Worm (Caenorhabditis elegans) whole organism, L3 larva: Measurements from ENCODE around the gene metl-5.

Experiments
- R02D3.7 ChIP-seq: fragments of 150-350 bp; optimal IDR thresholded peaks from 2 replicates; lab custom pipeline; 2014; ENCODE audit warnings: missing biosample characterization, missing genetic modification characterization
- ZK546.5 ChIP-seq: sonication (generic microtip); optimal IDR thresholded peaks from 2 replicates; lab custom pipeline; 2017; ENCODE audit warnings: missing biosample characterization, missing genetic modification characterization
- aly-2 ChIP-seq: fragments of 150-350 bp; optimal IDR thresholded peaks from 2 replicates; lab custom pipeline; 2014; ENCODE audit warnings: missing biosample characterization, missing genetic modification characterization
- ama-1 ChIP-seq: fragments of 150-350 bp; optimal IDR thresholded peaks from 2 replicates; lab custom pipeline; 2018
- ceh-28 ChIP-seq: fragments of 150-350 bp; optimal IDR thresholded peaks from 2 replicates; lab custom pipeline; 2014; ENCODE audit warnings: missing biosample characterization, missing genetic modification reagents, missing genetic modification characterization
- ceh-82 ChIP-seq: fragments of 150-350 bp; optimal IDR thresholded peaks from 2 replicates; lab custom pipeline; 2014; ENCODE audit warnings: missing biosample characterization, missing genetic modification characterization
- ceh-9 ChIP-seq: sonication (generic microtip); optimal IDR thresholded peaks from 2 replicates; lab custom pipeline; 2018; ENCODE audit warnings: missing biosample characterization, missing genetic modification characterization
- daf-12 ChIP-seq: fragments of 150-350 bp; optimal IDR thresholded peaks from 2 replicates; lab custom pipeline; 2014; ENCODE audit warnings: missing biosample characterization, missing genetic modification reagents, missing genetic modification characterization
- egl-27 ChIP-seq: sonication (generic microtip); optimal IDR thresholded peaks from 4 replicates; lab custom pipeline; 2017; ENCODE audit warnings: missing biosample characterization, missing genetic modification reagents, missing genetic modification characterization
- egl-5 ChIP-seq: fragments of 150-350 bp; optimal IDR thresholded peaks from 2 replicates; lab custom pipeline; 2017; ENCODE audit warnings: missing biosample characterization, missing genetic modification reagents, missing genetic modification characterization, inconsistent platforms
- elt-1 ChIP-seq: fragments of 150-350 bp; optimal IDR thresholded peaks from 2 replicates; lab custom pipeline; 2014; ENCODE audit warnings: missing biosample characterization, missing genetic modification characterization
- elt-2 ChIP-seq: sonication (generic microtip); optimal IDR thresholded peaks from 2 replicates; lab custom pipeline; 2016; ENCODE audit warnings: missing genetic modification reagents, mild to moderate bottlenecking, missing genetic modification characterization, missing compliant biosample characterization
- elt-3 ChIP-seq, 3 experiments: fragments of 150-350 bp in 1 of 3; sonication (generic microtip) in 2 of 3; optimal IDR thresholded peaks; 2 replicates in 2 of 3; 4 replicates in 1 of 3; lab custom pipeline; 2014 to 2017; ENCODE audit warnings: missing biosample characterization in 3 of 3, missing genetic modification characterization in 3 of 3
- eor-1 ChIP-seq, 2 experiments: fragments of 150-350 bp; optimal IDR thresholded peaks; 2 replicates each; lab custom pipeline; 2014 to 2018; ENCODE audit warnings: missing biosample characterization in 2 of 2, missing genetic modification characterization in 2 of 2
- fkh-10 ChIP-seq: sonication (generic microtip); optimal IDR thresholded peaks from 2 replicates; lab custom pipeline; 2017; ENCODE audit warnings: missing biosample characterization, missing genetic modification reagents, missing genetic modification characterization
- fkh-2 ChIP-seq: fragments of 150-350 bp; optimal IDR thresholded peaks from 2 replicates; lab custom pipeline; 2014; ENCODE audit warnings: missing biosample characterization, missing genetic modification reagents, missing genetic modification characterization
- fos-1 ChIP-seq: fragments of 150-350 bp; optimal IDR thresholded peaks from 2 replicates; lab custom pipeline; 2014; ENCODE audit warnings: missing biosample characterization, missing genetic modification characterization
- hmg-11 ChIP-seq: sonication (generic microtip); optimal IDR thresholded peaks from 2 replicates; lab custom pipeline; 2016; ENCODE audit warnings: missing genetic modification characterization, missing compliant biosample characterization
- jun-1 ChIP-seq: fragments of 150-350 bp; optimal IDR thresholded peaks from 2 replicates; lab custom pipeline; 2014; ENCODE audit warnings: missing biosample characterization, missing genetic modification reagents, missing genetic modification characterization
- lin-15B ChIP-seq: fragments of 150-350 bp; optimal IDR thresholded peaks from 2 replicates; lab custom pipeline; 2014; ENCODE audit warnings: missing biosample characterization, missing genetic modification characterization
- lin-39 ChIP-seq: fragments of 150-350 bp; optimal IDR thresholded peaks from 2 replicates; lab custom pipeline; 2018; ENCODE audit warnings: missing biosample characterization, missing genetic modification reagents, missing genetic modification characterization
- lsy-12 ChIP-seq: sonication (generic microtip); optimal IDR thresholded peaks from 2 replicates; lab custom pipeline; 2016; ENCODE audit warnings: mild to moderate bottlenecking, missing genetic modification characterization, missing compliant biosample characterization
- mml-1 ChIP-seq: fragments of 150-350 bp; sonication (generic microtip); optimal IDR thresholded peaks from 3 replicates; lab custom pipeline; 2014; ENCODE audit warnings: missing biosample characterization, missing genetic modification characterization
- nfya-1 ChIP-seq: sonication (generic microtip); optimal IDR thresholded peaks from 2 replicates; lab custom pipeline; 2017; ENCODE audit warnings: missing genetic modification characterization, mild to moderate bottlenecking, missing compliant biosample characterization, antibody characterized with exemption, moderate library complexity; ENCODE audit not compliant: insufficient read depth
- nhr-11 ChIP-seq: fragments of 150-350 bp; optimal IDR thresholded peaks from 2 replicates; lab custom pipeline; 2014; ENCODE audit warnings: missing biosample characterization, missing genetic modification characterization
- nhr-12 ChIP-seq: fragments of 150-350 bp; optimal IDR thresholded peaks from 2 replicates; lab custom pipeline; 2014; ENCODE audit warnings: missing biosample characterization, missing genetic modification characterization
- nhr-23 ChIP-seq: fragments of 150-350 bp; optimal IDR thresholded peaks from 2 replicates; lab custom pipeline; 2014; ENCODE audit warnings: missing biosample characterization, missing genetic modification reagents, missing genetic modification characterization
- nhr-25 ChIP-seq: sonication (generic microtip); optimal IDR thresholded peaks from 2 replicates; lab custom pipeline; 2017; ENCODE audit warnings: missing biosample characterization, missing genetic modification characterization
- nhr-28 ChIP-seq: fragments of 150-350 bp; optimal IDR thresholded peaks from 2 replicates; lab custom pipeline; 2014; ENCODE audit warnings: missing biosample characterization, missing genetic modification characterization
- nhr-43 ChIP-seq: sonication (generic microtip); optimal IDR thresholded peaks from 2 replicates; lab custom pipeline; 2016; ENCODE audit warnings: mild to moderate bottlenecking, missing genetic modification characterization, missing compliant biosample characterization; ENCODE audit not compliant: poor library complexity, severe bottlenecking
- nhr-67 ChIP-seq: fragments of 150-350 bp; optimal IDR thresholded peaks from 2 replicates; lab custom pipeline; 2014; ENCODE audit warnings: missing biosample characterization, missing genetic modification characterization
- nhr-76 ChIP-seq: fragments of 150-350 bp; sonication (generic microtip); optimal IDR thresholded peaks from 5 replicates; lab custom pipeline; 2014; ENCODE audit warnings: missing biosample characterization, missing genetic modification characterization
- nhr-77 ChIP-seq: fragments of 150-350 bp; optimal IDR thresholded peaks from 2 replicates; lab custom pipeline; 2014; ENCODE audit warnings: missing biosample characterization, missing genetic modification characterization
- pha-4 ChIP-seq: fragments of 150-350 bp; optimal IDR thresholded peaks from 2 replicates; lab custom pipeline; 2014; ENCODE audit warnings: missing biosample characterization, missing genetic modification reagents, missing genetic modification characterization
- pqm-1 ChIP-seq: fragments of 150-350 bp; optimal IDR thresholded peaks from 2 replicates; lab custom pipeline; 2017; ENCODE audit warnings: missing biosample characterization, missing genetic modification characterization, inconsistent platforms
- sea-2 ChIP-seq: fragments of 150-350 bp; sonication (generic microtip); optimal IDR thresholded peaks from 4 replicates; lab custom pipeline; 2014; ENCODE audit warnings: missing biosample characterization, missing genetic modification reagents, missing genetic modification characterization
- skn-1 ChIP-seq: fragments of 150-350 bp; optimal IDR thresholded peaks from 2 replicates; lab custom pipeline; 2014; ENCODE audit warnings: missing biosample characterization, missing genetic modification characterization
- snpc-4 ChIP-seq: fragments of 150-350 bp; optimal IDR thresholded peaks from 2 replicates; lab custom pipeline; 2014; ENCODE audit warnings: missing biosample characterization, missing genetic modification characterization
- tbx-2 ChIP-seq: sonication (generic microtip); optimal IDR thresholded peaks from 2 replicates; lab custom pipeline; 2016; ENCODE audit warnings: mild to moderate bottlenecking, missing genetic modification characterization, missing compliant biosample characterization
- unc-62 ChIP-seq: fragments of 150-350 bp; sonication (generic microtip); optimal IDR thresholded peaks from 4 replicates; lab custom pipeline; 2014; ENCODE audit warnings: missing biosample characterization, missing genetic modification reagents, missing genetic modification characterization
- zag-1 ChIP-seq: fragments of 150-350 bp; optimal IDR thresholded peaks from 2 replicates; lab custom pipeline; 2014; ENCODE audit warnings: missing biosample characterization, missing genetic modification characterization
- ztf-11 ChIP-seq: fragments of 150-350 bp; optimal IDR thresholded peaks from 2 replicates; lab custom pipeline; 2014; ENCODE audit warnings: missing biosample characterization, missing genetic modification characterization
- ztf-4 ChIP-seq: fragments of 150-350 bp; optimal IDR thresholded peaks from 2 replicates; lab custom pipeline; 2014; ENCODE audit warnings: missing biosample characterization, missing genetic modification characterization

Gene metl-5

DNA sequence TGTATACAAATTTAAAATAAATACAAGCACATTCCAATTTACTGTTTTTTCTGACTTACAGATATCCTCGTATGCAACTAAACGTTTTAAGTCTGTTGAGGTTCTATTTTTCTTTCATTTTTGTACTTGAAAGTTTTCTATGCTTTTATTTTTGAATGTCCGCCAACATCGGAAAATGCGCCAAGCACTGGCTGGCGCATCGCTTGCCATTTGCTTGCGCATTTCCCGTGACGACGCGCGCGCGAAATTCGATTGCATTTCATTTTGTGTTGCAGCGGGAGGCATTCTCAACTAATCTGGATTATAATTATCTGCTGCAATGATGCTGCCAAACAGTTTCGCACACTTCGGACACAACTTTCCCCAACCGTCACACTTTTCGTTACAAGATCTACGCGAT lies 45.8 kb upstream of the metl-5 start, which contains the start of gene fbxl-2:
Gene fbxl-2 (plus strand): TSS at position 278 of the 400 bp plus-strand sequence.
- TF ChIP-seq hmg-11 (tag; lab: Kevin White, UChicago) (peak; percentile 83), pqm-1 (peak; percentile 47), ztf-4 (tag; lab: Kevin White, UChicago) (peak; percentile 81), lin-39 (tag; lab: Kevin White, UChicago) (peak; percentile 99), nhr-12 (no peak), ceh-9 (tag; lab: Kevin White, UChicago) (no peak), fos-1 (tag; lab: Kevin White, UChicago) (peak; percentile 67), ceh-82 (peak; percentile 65), pha-4 (tag; lab: Kevin White, UChicago) (peak; percentile 98), nhr-67 (tag; lab: Kevin White, UChicago) (no peak), daf-12 (tag; lab: Kevin White, UChicago) (no peak), zag-1 (tag; lab: Kevin White, UChicago) (no peak), lsy-12 (tag; lab: Kevin White, UChicago) (peak; percentile 94), nhr-23 (tag; lab: Kevin White, UChicago) (peak; percentile 96), snpc-4 (tag; lab: Kevin White, UChicago) (peak; percentile 91), fkh-2 (tag; lab: Kevin White, UChicago) (no peak), R02D3.7 (tag; lab: Kevin White, UChicago) (peak; percentile 97), mml-1 (no peak), elt-2 (tag; lab: Kevin White, UChicago) (peak; percentile 76), skn-1 (tag; lab: Kevin White, UChicago) (peak; percentile 60), nfya-1 (tag; lab: Kevin White, UChicago) (peak; percentile 97), ceh-28 (tag; lab: Kevin White, UChicago) (peak; percentile 88), aly-2 (tag; lab: Kevin White, UChicago) (no peak), egl-27 (no peak), sea-2 (GFP tag; lab: Kevin White, UChicago) (no peak), nhr-77 (tag; lab: Kevin White, UChicago) (peak; percentile 84), fkh-10 (peak; percentile 47), elt-3 (tag; optimal IDR thresholded peaks at IDR 0.05; lab: Kevin White, UChicago) (peak in 2 of 3 experiments; percentile 60 to 70), jun-1 (tag; lab: Kevin White, UChicago) (peak; percentile 89), ama-1 (lab: Kevin White, UChicago) (peak; percentile 68), tbx-2 (tag; lab: Kevin White, UChicago) (peak; percentile 91), elt-1 (peak; percentile 65), unc-62 (peak; percentile 5), lin-15B (tag; lab: Kevin White, UChicago) (peak; percentile 98), eor-1 (tag; optimal IDR thresholded peaks at IDR 0.05; lab: Kevin White, UChicago) (no peak), egl-5 (tag; lab: Kevin White, UChicago) (peak; percentile 96), nhr-25 (tag; lab: Kevin White, UChicago) (peak; percentile 99), nhr-28 (tag; lab: Kevin White, UChicago) (no peak), nhr-76 (peak; percentile 13), ZK546.5 (tag; lab: Kevin White, UChicago) (peak; percentile 10), nhr-11 (tag; lab: Kevin White, UChicago) (peak; percentile 71), nhr-43 (peak; percentile 96)

DNA sequence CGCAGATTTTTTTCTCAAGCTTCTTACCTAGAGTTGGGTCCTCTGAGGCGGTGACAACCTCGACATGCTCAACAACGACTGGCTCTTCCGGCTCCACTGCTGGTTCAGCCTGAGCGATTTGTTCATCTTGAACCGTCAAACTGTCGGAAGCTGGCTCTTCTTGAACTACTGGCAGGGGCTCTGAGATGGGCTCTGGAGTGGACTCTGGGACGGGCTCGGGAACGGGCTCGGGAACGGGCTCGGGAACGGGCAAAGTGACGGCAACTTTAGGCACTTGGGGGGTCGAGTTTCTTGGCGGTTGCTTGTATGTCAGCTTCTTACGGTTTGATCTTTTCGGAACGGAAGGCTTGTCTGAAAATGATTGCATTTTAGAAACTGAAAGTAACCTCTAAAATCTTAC lies 40.0 kb upstream of the metl-5 start:
- TF ChIP-seq nhr-76 (no peak), mml-1 (no peak), sea-2 (GFP tag; lab: Kevin White, UChicago) (no peak), nhr-67 (tag; lab: Kevin White, UChicago) (no peak), nhr-28 (tag; lab: Kevin White, UChicago) (no peak), hmg-11 (tag; lab: Kevin White, UChicago) (no peak), ceh-28 (tag; lab: Kevin White, UChicago) (no peak), ztf-11 (tag; lab: Kevin White, UChicago) (no peak), nhr-77 (tag; lab: Kevin White, UChicago) (no peak), fos-1 (tag; lab: Kevin White, UChicago) (no peak), egl-27 (no peak), unc-62 (no peak), fkh-10 (no peak), ztf-4 (tag; lab: Kevin White, UChicago) (no peak), pha-4 (tag; lab: Kevin White, UChicago) (no peak), ceh-9 (tag; lab: Kevin White, UChicago) (no peak), pqm-1 (no peak)
